Fruit fly (Drosophila melanogaster): ENCODE data around the gene CG31715.
A peak's percentile ranks its signal among the peaks of the same experiment; 100 is the strongest.

The CG31715 gene

dm6 chr2L:10303786-10304185 is 37.6 kb upstream of the CG31715 start, which contains the start of gene nmd:
Gene nmd, minus strand, starts transcription at chr2L:10303947.
- TF ChIP-seq Side (GFP tag; optimal IDR thresholded peaks at IDR 0.05), result no peak
- TF ChIP-seq nom (GFP tag; optimal IDR thresholded peaks at IDR 0.05), result peak; percentile 24
- TF ChIP-seq HLH3B (GFP tag; IDR thresholded peaks at IDR 0.05), result no peak
- no peak for TF ChIP-seq crol (GFP tag; IDR thresholded peaks at IDR 0.05)
- no peak for TF ChIP-seq CG8388 (GFP tag; optimal IDR thresholded peaks at IDR 0.05)
- no peak for TF ChIP-seq E2f1 (GFP tag; IDR thresholded peaks at IDR 0.05)
- peak; percentile 35; the same call in 1 of the 2 replicates for TF ChIP-seq slbo (GFP tag; IDR thresholded peaks at IDR 0.05)
- no peak for TF ChIP-seq CG42726 (GFP tag; IDR thresholded peaks at IDR 0.05; ENCODE audit: partially characterized antibody)
- no peak for TF ChIP-seq Pdp1 (GFP tag; optimal IDR thresholded peaks at IDR 0.05)
- TF ChIP-seq Taf1 (GFP tag; IDR thresholded peaks at IDR 0.05), result no peak
- no peak for TF ChIP-seq CG10565 (GFP tag; optimal IDR thresholded peaks at IDR 0.05)
- no peak for TF ChIP-seq Aef1 (GFP tag; IDR thresholded peaks at IDR 0.05)
- no peak for TF ChIP-seq Nf-YB (GFP tag; optimal IDR thresholded peaks at IDR 0.05)
- TF ChIP-seq shn (GFP tag; optimal IDR thresholded peaks at IDR 0.05), result no peak
- no peak for TF ChIP-seq vfl (GFP tag; optimal IDR thresholded peaks at IDR 0.05)
- no peak for TF ChIP-seq zf30C (GFP tag; optimal IDR thresholded peaks at IDR 0.05)
- no peak for TF ChIP-seq CG11456 (GFP tag; IDR thresholded peaks at IDR 0.05)
- TF ChIP-seq CG2678 (tag; optimal IDR thresholded peaks at IDR 0.05), result peak; percentile 6
- TF ChIP-seq eyg (GFP tag; optimal IDR thresholded peaks at IDR 0.05), result no peak
- TF ChIP-seq ERR (GFP tag; optimal IDR thresholded peaks at IDR 0.05), result no peak
- TF ChIP-seq Asciz (GFP tag; optimal IDR thresholded peaks at IDR 0.05), result no peak
- no peak for TF ChIP-seq CG6254 (GFP tag; optimal IDR thresholded peaks at IDR 0.05)
- no peak for TF ChIP-seq seq (GFP tag; IDR thresholded peaks at IDR 0.05)
- TF ChIP-seq NC2α (GFP tag; optimal IDR thresholded peaks at IDR 0.05), result no peak
- 0 out of 3 replicates have a peak, but pooled peaks have one; percentile 9 for TF ChIP-seq ken (GFP tag; IDR thresholded peaks at IDR 0.05)
- no peak for TF ChIP-seq CG3726 (GFP tag; IDR thresholded peaks at IDR 0.05)
- TF ChIP-seq CG11723 (GFP tag; optimal IDR thresholded peaks at IDR 0.05), result no peak
- TF ChIP-seq CG3838 (GFP tag; optimal IDR thresholded peaks at IDR 0.05), result no peak
- no peak for TF ChIP-seq CG15011 (GFP tag; optimal IDR thresholded peaks at IDR 0.05)
- peak; percentile 48 for TF ChIP-seq Dek (tag; optimal IDR thresholded peaks at IDR 0.05)
- no peak for TF ChIP-seq CG12942 (GFP tag; optimal IDR thresholded peaks at IDR 0.05)
- no peak for TF ChIP-seq CG4730 (GFP tag; IDR thresholded peaks at IDR 0.05)
- peak; percentile 73 for TF ChIP-seq CG8290 (GFP tag; optimal IDR thresholded peaks at IDR 0.05)
- peak in 1 of 2 experiments; percentile 22 for TF ChIP-seq CG8290 (tag; optimal IDR thresholded peaks at IDR 0.05)
- no peak for TF ChIP-seq CG31224 (GFP tag; IDR thresholded peaks at IDR 0.05)
- peak; percentile 46 for TF ChIP-seq CG12391 (tag; optimal IDR thresholded peaks at IDR 0.05)
- no peak for TF ChIP-seq CG17568 (GFP tag; optimal IDR thresholded peaks at IDR 0.05)
- 0 out of 3 replicates have a peak, but pooled peaks have one; percentile 24 for TF ChIP-seq CG17361 (GFP tag; IDR thresholded peaks at IDR 0.05)
- peak; percentile 29 for TF ChIP-seq Dp (GFP tag; optimal IDR thresholded peaks at IDR 0.05)
- TF ChIP-seq CG33213 (GFP tag; optimal IDR thresholded peaks at IDR 0.05), result peak; percentile 49
- no peak for TF ChIP-seq B-H2 (GFP tag; optimal IDR thresholded peaks at IDR 0.05)
- TF ChIP-seq Atf-2 (GFP tag; optimal IDR thresholded peaks at IDR 0.05), result no peak
- TF ChIP-seq Jarid2 (GFP tag; optimal IDR thresholded peaks at IDR 0.05), result no peak
- no peak for TF ChIP-seq CG6175 (GFP tag; IDR thresholded peaks at IDR 0.05)
- no peak for TF ChIP-seq CG7372 (GFP tag; IDR thresholded peaks at IDR 0.05)
- no peak for TF ChIP-seq Adf1 (GFP tag; IDR thresholded peaks at IDR 0.05)
- no peak for TF ChIP-seq hbn (GFP tag; IDR thresholded peaks at IDR 0.05; ENCODE audit: partially characterized antibody)
- no peak for TF ChIP-seq sr (GFP tag; IDR thresholded peaks at IDR 0.05)
- TF ChIP-seq maf-S (GFP tag; optimal IDR thresholded peaks at IDR 0.05), result peak; percentile 9
- TF ChIP-seq CG17385 (GFP tag; optimal IDR thresholded peaks at IDR 0.05), result peak; percentile 91
- no peak for TF ChIP-seq abd-A (tag; optimal IDR thresholded peaks at IDR 0.05)
- TF ChIP-seq vvl (GFP tag; IDR thresholded peaks at IDR 0.05), result no peak
